Worm (Caenorhabditis elegans): ENCODE results near the gene bath-47.

DNA sequence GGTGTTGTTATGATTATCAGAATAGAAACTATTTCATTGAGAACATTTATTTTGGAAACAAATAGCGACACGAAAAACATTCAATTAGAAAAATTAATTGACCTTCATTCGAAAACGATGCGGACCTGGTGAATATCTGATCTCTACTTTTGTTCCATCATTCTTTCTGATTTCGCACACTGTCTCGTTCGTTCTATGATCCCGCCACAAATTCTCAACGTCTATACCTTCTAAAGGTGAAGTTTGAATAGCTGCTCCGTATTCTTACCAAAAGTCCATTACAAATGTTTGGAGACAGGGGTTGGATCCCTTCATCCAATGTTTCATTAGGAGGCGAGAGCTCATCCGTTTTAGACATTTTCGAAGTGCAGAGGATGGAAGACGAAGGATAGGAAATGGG is 50.2 kb downstream of the bath-47 start, which contains the start of gene fbxb-16:
- TF ChIP-seq W03F9.2 (tag; optimal IDR thresholded peaks at IDR 0.05) (no peak), dao-5 (tag; optimal IDR thresholded peaks at IDR 0.05) (no peak)

Measured in whole organism, L4/young adult.